Worm (Caenorhabditis elegans): Measurements from ENCODE around the gene F42F12.4.

DNA sequence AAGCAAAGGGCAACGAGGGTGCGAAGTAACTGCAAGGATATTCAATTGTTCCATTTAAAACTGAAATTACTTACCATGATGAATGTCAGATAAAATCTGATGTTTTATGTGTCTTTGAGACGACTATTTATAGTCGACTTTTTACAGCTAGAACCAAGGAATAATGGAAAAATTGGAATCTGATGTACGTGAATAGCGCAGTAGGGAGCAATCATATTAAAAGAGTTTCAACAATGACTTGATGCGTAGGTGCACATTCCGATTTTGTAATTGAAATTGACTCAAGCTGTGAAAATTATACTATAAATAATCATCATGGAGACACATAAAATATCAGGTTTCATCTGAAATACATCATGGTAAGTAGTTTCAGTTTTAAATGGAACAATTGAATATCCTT, 9.5 kb downstream of the F42F12.4 start, which contains the start of the genes nspc-9 and nspc-10:
- TF ChIP-seq him-1 (tag; optimal IDR thresholded peaks at IDR 0.05) (no peak), W03F9.2 (tag; optimal IDR thresholded peaks at IDR 0.05) (no peak), dao-5 (tag; optimal IDR thresholded peaks at IDR 0.05) (no peak)
